Worm (Caenorhabditis elegans) whole organism, early embryonic: Measurements from ENCODE around the gene srw-12.
"Not testable (repeated sequence)": the region's sequence is repeated elsewhere in the genome, so short reads cannot be mapped to it uniquely, and the experiment has no call there.

Experiments used
- F13C5.2 ChIP-seq: sonication (generic microtip); optimal IDR thresholded peaks from 2 replicates; lab custom pipeline; 2017; ENCODE audit warnings: mild to moderate bottlenecking, missing genetic modification characterization, inconsistent platforms, missing compliant biosample characterization
- ama-1 ChIP-seq: fragments of 150-350 bp; optimal IDR thresholded peaks from 2 replicates; lab custom pipeline; 2014
- ceh-13 ChIP-seq: fragments of 200-800 bp; sonication (Bioruptor generic); optimal IDR thresholded peaks from 2 replicates; lab custom pipeline; 2018; ENCODE audit warnings: mild to moderate bottlenecking, missing genetic modification characterization, missing compliant biosample characterization
- ets-7 ChIP-seq: sonication (generic microtip); optimal IDR thresholded peaks from 2 replicates; lab custom pipeline; 2016; ENCODE audit warnings: missing genotype, missing genetic modification characterization, missing compliant biosample characterization
- flt-1 ChIP-seq: fragments of 200-800 bp; sonication (Bioruptor generic); IDR thresholded peaks from 2 replicates; pipeline ENCODE4 v1.3.6; 2022; ENCODE audit warnings: missing genetic modification characterization, missing compliant biosample characterization
- hmbx-1 ChIP-seq: sonication (generic microtip); optimal IDR thresholded peaks from 2 replicates; lab custom pipeline; 2016; ENCODE audit warnings: mild to moderate bottlenecking, missing genetic modification characterization, missing compliant biosample characterization
- hmg-4 ChIP-seq: fragments of 200-800 bp; sonication (Bioruptor generic); optimal IDR thresholded peaks from 2 replicates; lab custom pipeline; 2018; ENCODE audit warnings: mild to moderate bottlenecking, missing genetic modification characterization, missing compliant biosample characterization
- hnd-1 ChIP-seq: sonication (generic microtip); optimal IDR thresholded peaks from 2 replicates; lab custom pipeline; 2016; ENCODE audit warnings: missing genetic modification characterization, missing compliant biosample characterization
- pes-1 ChIP-seq: fragments of 200-800 bp; sonication (Bioruptor generic); IDR thresholded peaks from 2 replicates; pipeline ENCODE4 v1.3.6; 2022; ENCODE audit warnings: missing genetic modification reagents, missing genetic modification characterization, missing compliant biosample characterization
- scrt-1 ChIP-seq: fragments of 200-800 bp; sonication (Bioruptor generic); IDR thresholded peaks from 2 replicates; pipeline ENCODE4 v1.3.6; 2022; ENCODE audit warnings: missing genetic modification characterization, missing compliant biosample characterization
- tbx-11 ChIP-seq: fragments of 200-800 bp; sonication (Bioruptor generic); IDR thresholded peaks from 2 replicates; pipeline ENCODE4 v1.3.6; 2022; ENCODE audit warnings: missing genetic modification characterization, missing compliant biosample characterization

DNA sequence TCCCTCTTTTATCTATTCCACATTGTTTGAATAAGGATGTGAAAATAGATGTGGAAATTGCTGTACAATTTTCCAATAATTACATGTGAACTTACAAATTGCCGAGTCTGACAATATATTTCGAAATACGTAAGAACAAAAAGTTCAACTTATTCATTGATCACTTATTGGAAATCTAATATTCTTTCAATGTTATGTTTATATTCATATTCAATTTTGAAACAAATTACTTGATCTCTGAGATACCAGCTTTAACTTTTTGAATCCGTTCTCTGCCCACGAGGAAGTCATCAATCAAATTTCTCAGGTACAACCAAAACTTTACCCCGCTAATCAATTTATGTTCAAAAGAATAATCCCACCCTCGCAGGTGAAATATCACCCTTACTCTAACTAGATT lies 23.3 kb downstream of the srw-12 start, which contains the start of gene sri-26:
- not testable (repeated sequence) for TF ChIP-seq ama-1 (lab: Kevin White, UChicago); hmbx-1 (tag; lab: Kevin White, UChicago); ets-7 (tag; lab: Kevin White, UChicago); F13C5.2 (tag; lab: Kevin White, UChicago); pes-1; hmg-4; scrt-1 (GFP tag; lab: Robert Waterston, UW); hnd-1 (tag; lab: Kevin White, UChicago); flt-1; tbx-11 (GFP tag; lab: Robert Waterston, UW); ceh-13 (GFP tag; lab: Kevin White, UChicago)
